Worm (Caenorhabditis elegans) whole organism, L1 larva: ENCODE measurements around the gene R10E11.9.

Experiments
- irx-1 ChIP-seq: sonication (generic microtip); optimal IDR thresholded peaks from 2 replicates; lab custom pipeline; 2016; ENCODE audit warnings: missing genetic modification characterization, missing compliant biosample characterization
- nhr-237 ChIP-seq: fragments of 150-350 bp; optimal IDR thresholded peaks from 2 replicates; lab custom pipeline; 2014; ENCODE audit warnings: missing biosample characterization, missing genetic modification characterization
- skn-1 ChIP-seq: fragments of 150-350 bp; optimal IDR thresholded peaks from 2 replicates; lab custom pipeline; 2014; ENCODE audit warnings: missing biosample characterization, missing genetic modification characterization
- ztf-11 ChIP-seq, 2 experiments: sonication (generic microtip); optimal IDR thresholded peaks; 2 replicates each; lab custom pipeline; 2016 to 2017; ENCODE audit warnings: missing genetic modification characterization in 2 of 2, missing biosample characterization in 1 of 2, missing compliant biosample characterization in 1 of 2

- TF ChIP-seq skn-1 (no peak), nhr-237 (tag; lab: Kevin White, UChicago) (no peak), irx-1 (tag; lab: Kevin White, UChicago) (no peak), ztf-11 (tag; optimal IDR thresholded peaks at IDR 0.05; lab: Kevin White, UChicago) (no peak)
Observed at ce11 chrIII:9806968-9807559, 13.6 kb upstream of the R10E11.9 start, which contains the start of gene ZK632.4.
